Worm (Caenorhabditis elegans) whole organism, L4 larva: Measurements from ENCODE around the gene lpr-2.

ENCODE experiments used
- F10B5.3 ChIP-seq: sonication (generic microtip); optimal IDR thresholded peaks from 2 replicates; lab custom pipeline; 2016; ENCODE audit warnings: mild to moderate bottlenecking, missing genetic modification characterization, missing compliant biosample characterization
- F26F4.8 ChIP-seq: fragments of 200-800 bp; sonication (Bioruptor generic); conservative IDR thresholded peaks from 2 replicates; pipeline ENCODE4 v1.3.6; 2022; ENCODE audit warnings: missing genetic modification characterization, missing compliant biosample characterization
- F37D6.2 ChIP-seq: sonication (generic microtip); optimal IDR thresholded peaks from 2 replicates; lab custom pipeline; 2016; ENCODE audit warnings: mild to moderate bottlenecking, missing genetic modification characterization, missing compliant biosample characterization
- Y5F2A.4 ChIP-seq: fragments of 200-800 bp; sonication (Bioruptor generic); optimal IDR thresholded peaks from 2 replicates; lab custom pipeline; 2018; ENCODE audit warnings: mild to moderate bottlenecking, missing genetic modification characterization, missing compliant biosample characterization
- ZK337.2 ChIP-seq: fragments of 200-800 bp; sonication (Bioruptor generic); IDR thresholded peaks from 2 replicates; pipeline ENCODE4 v1.3.6; 2022; ENCODE audit warnings: missing genetic modification reagents, missing genetic modification characterization, missing compliant biosample characterization
- ceh-44 ChIP-seq: fragments of 200-800 bp; sonication (Bioruptor generic); IDR thresholded peaks from 2 replicates; pipeline ENCODE4 v1.3.6; 2022; ENCODE audit warnings: missing genetic modification reagents, missing genetic modification characterization, missing compliant biosample characterization
- daf-12 ChIP-seq: fragments of 150-350 bp; optimal IDR thresholded peaks from 2 replicates; lab custom pipeline; 2014; ENCODE audit warnings: missing biosample characterization, missing genetic modification reagents, missing genetic modification characterization
- daf-16 ChIP-seq, 3 experiments: sonication (generic microtip); optimal IDR thresholded peaks; 2 replicates each; lab custom pipeline; 2016 to 2017; ENCODE audit warnings: missing genetic modification characterization in 3 of 3, missing genetic modification reagents in 3 of 3, mild to moderate bottlenecking in 2 of 3, missing compliant biosample characterization in 2 of 3, missing biosample characterization in 1 of 3, moderate library complexity in 1 of 3
- daf-8 ChIP-seq: fragments of 200-800 bp; sonication (Bioruptor generic); IDR thresholded peaks from 2 replicates; pipeline ENCODE4 v1.3.6; 2022; ENCODE audit warnings: missing genetic modification characterization, missing compliant biosample characterization
- dmd-9 ChIP-seq: fragments of 200-800 bp; sonication (Bioruptor generic); IDR thresholded peaks from 2 replicates; pipeline ENCODE4 v1.3.6; 2022; ENCODE audit warnings: missing genetic modification reagents, missing genetic modification characterization, missing compliant biosample characterization
- hif-1 ChIP-seq, 2 experiments: sonication (generic microtip); optimal IDR thresholded peaks; 2 replicates each; lab custom pipeline; 2016 to 2017; ENCODE audit warnings: missing compliant biosample characterization in 2 of 2, missing genetic modification characterization in 2 of 2, missing genetic modification reagents in 2 of 2, missing genotype in 2 of 2, mild to moderate bottlenecking in 1 of 2
- jun-1 ChIP-seq: fragments of 150-350 bp; optimal IDR thresholded peaks from 2 replicates; lab custom pipeline; 2014; ENCODE audit warnings: missing biosample characterization, missing genetic modification reagents, missing genetic modification characterization
- lim-7 ChIP-seq: fragments of 200-800 bp; sonication (Bioruptor generic); IDR thresholded peaks from 2 replicates; pipeline ENCODE4 v1.3.6; 2022; ENCODE audit warnings: missing genetic modification characterization, missing compliant biosample characterization
- lin-1 ChIP-seq: fragments of 200-800 bp; sonication (Bioruptor generic); IDR thresholded peaks from 2 replicates; pipeline ENCODE4 v1.3.6; 2022; ENCODE audit warnings: missing genetic modification reagents, missing genetic modification characterization, missing compliant biosample characterization
- lin-13 ChIP-seq: fragments of 150-350 bp; optimal IDR thresholded peaks from 2 replicates; lab custom pipeline; 2014; ENCODE audit warnings: missing biosample characterization, missing genetic modification reagents, missing genetic modification characterization
- lin-39 ChIP-seq: fragments of 150-350 bp; optimal IDR thresholded peaks from 2 replicates; lab custom pipeline; 2014; ENCODE audit warnings: missing biosample characterization, missing genetic modification reagents, missing genetic modification characterization
- mdl-1 ChIP-seq, 2 experiments: fragments of 150-350 bp in 1 of 2; sonication (generic microtip) in 1 of 2; optimal IDR thresholded peaks; 2 replicates each; lab custom pipeline; 2014 to 2017; ENCODE audit warnings: missing biosample characterization in 2 of 2, missing genetic modification characterization in 2 of 2
- nhr-10 ChIP-seq: fragments of 150-350 bp; optimal IDR thresholded peaks from 2 replicates; lab custom pipeline; 2014; ENCODE audit warnings: missing biosample characterization, missing genetic modification characterization
- nhr-102 ChIP-seq: sonication (generic microtip); optimal IDR thresholded peaks from 2 replicates; lab custom pipeline; 2016; ENCODE audit warnings: mild to moderate bottlenecking, missing genetic modification characterization, moderate library complexity, missing compliant biosample characterization
- nhr-111 ChIP-seq: fragments of 200-800 bp; sonication (Bioruptor generic); optimal IDR thresholded peaks from 2 replicates; lab custom pipeline; 2018; ENCODE audit warnings: mild to moderate bottlenecking, missing genetic modification characterization, missing compliant biosample characterization
- nhr-28 ChIP-seq: fragments of 150-350 bp; optimal IDR thresholded peaks from 2 replicates; lab custom pipeline; 2014; ENCODE audit warnings: missing biosample characterization, missing genetic modification characterization
- nhr-6 ChIP-seq: fragments of 150-350 bp; optimal IDR thresholded peaks from 2 replicates; lab custom pipeline; 2014; ENCODE audit warnings: missing biosample characterization, missing genetic modification characterization
- nhr-77 ChIP-seq: fragments of 150-350 bp; optimal IDR thresholded peaks from 2 replicates; lab custom pipeline; 2014; ENCODE audit warnings: missing biosample characterization, missing genetic modification characterization
- php-3 ChIP-seq: fragments of 200-800 bp; sonication (Bioruptor generic); IDR thresholded peaks from 2 replicates; pipeline ENCODE4 v1.3.6; 2022; ENCODE audit warnings: missing genetic modification reagents, missing genetic modification characterization, missing compliant biosample characterization
- pqm-1 ChIP-seq: sonication (generic microtip); optimal IDR thresholded peaks from 2 replicates; lab custom pipeline; 2017; ENCODE audit warnings: missing biosample characterization, missing genetic modification characterization
- rbr-2 ChIP-seq: sonication (generic microtip); optimal IDR thresholded peaks from 2 replicates; lab custom pipeline; 2016; ENCODE audit warnings: missing genotype, missing genetic modification characterization, missing compliant biosample characterization
- skn-1 ChIP-seq: fragments of 150-350 bp; optimal IDR thresholded peaks from 2 replicates; lab custom pipeline; 2014; ENCODE audit warnings: missing biosample characterization, missing genetic modification characterization
- spr-3 ChIP-seq: fragments of 200-800 bp; sonication (Bioruptor generic); optimal IDR thresholded peaks from 2 replicates; lab custom pipeline; 2018; ENCODE audit warnings: mild to moderate bottlenecking, missing genetic modification characterization, missing compliant biosample characterization
- tag-97 ChIP-seq: fragments of 200-800 bp; sonication (Bioruptor generic); IDR thresholded peaks from 2 replicates; pipeline ENCODE4 v1.3.6; 2022; ENCODE audit warnings: missing genetic modification characterization, missing compliant biosample characterization
- unc-130 ChIP-seq: sonication (generic microtip); optimal IDR thresholded peaks from 2 replicates; lab custom pipeline; 2016; ENCODE audit warnings: missing genetic modification reagents, missing genetic modification characterization, missing compliant biosample characterization
- unc-39 ChIP-seq: sonication (generic microtip); optimal IDR thresholded peaks from 2 replicates; lab custom pipeline; 2017; ENCODE audit warnings: missing biosample characterization, missing genetic modification characterization
- unc-62 ChIP-seq, 3 experiments: fragments of 150-350 bp in 1 of 3; sonication (generic microtip); optimal IDR thresholded peaks in 2 of 3; peaks in 1 of 3; 1 replicate in 1 of 3; 2 replicates in 2 of 3; lab custom pipeline; 2014 to 2017; ENCODE audit warnings: missing biosample characterization in 3 of 3, missing genetic modification characterization in 3 of 3, missing genetic modification reagents in 3 of 3, missing genotype in 1 of 3
- vab-7 ChIP-seq: fragments of 200-800 bp; sonication (Bioruptor generic); IDR thresholded peaks from 2 replicates; pipeline ENCODE4 v1.3.6; 2022; ENCODE audit warnings: missing genetic modification reagents, missing genetic modification characterization, missing compliant biosample characterization
- zag-1 ChIP-seq: fragments of 150-350 bp; optimal IDR thresholded peaks from 2 replicates; lab custom pipeline; 2014; ENCODE audit warnings: missing biosample characterization, missing genetic modification characterization
- zip-11 ChIP-seq: fragments of 200-800 bp; sonication (Bioruptor generic); IDR thresholded peaks from 2 replicates; pipeline ENCODE4 v1.3.6; 2022; ENCODE audit warnings: missing genetic modification characterization, missing compliant biosample characterization

lpr-2 gene

DNA sequence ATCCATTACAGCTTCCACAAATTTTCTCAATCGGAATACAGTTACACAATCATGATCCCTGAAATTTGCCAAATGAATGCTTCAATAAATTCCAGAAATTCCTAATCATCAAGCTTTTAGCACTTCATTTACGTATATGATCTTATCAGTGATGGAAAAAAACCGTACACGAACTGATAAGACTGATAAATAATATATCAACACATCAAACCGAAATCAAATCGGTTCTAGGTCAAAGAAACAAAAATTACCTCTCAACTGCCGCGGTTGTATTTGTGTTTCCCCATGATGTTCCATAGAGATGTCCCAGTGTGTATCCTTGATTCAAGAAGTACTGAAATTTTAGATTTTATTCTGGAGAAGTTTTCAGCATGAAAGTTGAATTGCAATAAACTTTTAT, 8.0 kb upstream of the lpr-2 start (continued):
- TF ChIP-seq F26F4.8 (GFP tag; lab: Robert Waterston, UW) (no peak), F10B5.3 (tag; lab: Kevin White, UChicago) (no peak), unc-130 (GFP tag; lab: Kevin White, UChicago) (no peak), rbr-2 (tag; lab: Kevin White, UChicago) (no peak), zag-1 (no peak), skn-1 (tag; lab: Kevin White, UChicago) (no peak), php-3 (GFP tag; lab: Robert Waterston, UW) (no peak), ZK337.2 (GFP tag; lab: Robert Waterston, UW) (no peak)

DNA sequence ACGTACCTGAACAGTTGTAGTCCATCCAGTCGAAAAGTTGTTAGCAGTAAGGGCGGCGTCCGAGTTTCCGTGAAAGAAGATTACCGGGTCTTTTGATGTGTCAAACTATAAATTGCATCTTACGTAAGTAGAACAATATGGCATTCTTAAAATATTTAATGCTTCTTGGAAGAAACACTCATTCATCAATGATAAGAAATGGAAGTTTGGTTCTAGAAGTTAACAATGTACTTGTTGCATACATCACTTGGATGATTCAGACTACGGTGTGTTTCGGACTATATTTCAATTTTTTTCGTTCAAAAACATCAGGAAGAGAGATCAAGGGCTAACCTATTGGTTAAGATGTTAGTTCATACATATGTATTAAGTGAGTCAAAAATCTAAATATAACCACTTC, 6.9 kb upstream of the lpr-2 start:
- TF ChIP-seq nhr-77 (tag; lab: Kevin White, UChicago): no peak
- TF ChIP-seq lim-7 (GFP tag; lab: Robert Waterston, UW): no peak
- no peak for TF ChIP-seq nhr-28 (tag; lab: Kevin White, UChicago)
- no peak for TF ChIP-seq hif-1 (tag; optimal IDR thresholded peaks at IDR 0.05; lab: Kevin White, UChicago)
- TF ChIP-seq dmd-9: no peak
- TF ChIP-seq nhr-102 (tag; lab: Kevin White, UChicago): no peak
- TF ChIP-seq daf-8 (GFP tag; lab: Robert Waterston, UW): no peak
- TF ChIP-seq lin-1: no peak
- TF ChIP-seq nhr-6 (tag; lab: Kevin White, UChicago): no peak
- no peak for TF ChIP-seq nhr-10 (tag; lab: Kevin White, UChicago)
- no peak for TF ChIP-seq Y5F2A.4
- no peak for TF ChIP-seq vab-7 (GFP tag; lab: Robert Waterston, UW)
- TF ChIP-seq spr-3 (GFP tag; lab: Kevin White, UChicago): no peak
- no peak for TF ChIP-seq F37D6.2 (tag; lab: Kevin White, UChicago)
- no peak for TF ChIP-seq jun-1 (tag; lab: Kevin White, UChicago)
- no peak for TF ChIP-seq tag-97 (GFP tag; lab: Robert Waterston, UW)
- no peak for TF ChIP-seq daf-12

DNA sequence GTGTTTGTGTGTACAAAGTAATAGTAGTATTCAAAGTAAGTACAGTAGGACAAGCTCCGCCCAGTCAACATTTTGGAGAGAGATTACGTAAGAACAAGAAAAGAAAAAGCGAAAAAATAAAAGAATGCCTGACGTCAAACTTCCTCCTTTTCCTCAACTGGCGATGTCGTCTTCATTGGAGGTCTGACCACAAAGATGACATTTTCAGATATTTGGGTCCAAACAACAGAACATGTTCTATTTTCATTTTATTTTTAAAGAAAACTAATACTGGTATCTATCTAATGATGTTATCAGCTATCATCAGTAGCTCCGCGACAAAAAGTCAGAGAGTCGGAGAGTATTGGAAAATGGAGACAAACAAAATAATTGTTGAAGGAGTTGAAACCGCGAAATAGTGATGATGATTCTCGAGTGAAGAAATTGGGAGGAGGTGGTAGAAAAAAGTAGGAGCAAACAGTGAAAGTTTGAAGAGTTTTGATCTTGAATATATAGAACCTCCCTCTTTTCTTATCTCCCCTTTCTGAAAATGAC, 5.3 kb upstream of the lpr-2 start, which contains the start of gene lips-5:
lips-5 (minus strand) TSS at position 51 of the 534 bp plus-strand sequence.
- no peak for TF ChIP-seq tag-97 (GFP tag; lab: Robert Waterston, UW)
- TF ChIP-seq nhr-77 (tag; lab: Kevin White, UChicago): peak; percentile 11
- TF ChIP-seq pqm-1 (tag; lab: Kevin White, UChicago): peak; percentile 66
- TF ChIP-seq lin-39 (tag; lab: Kevin White, UChicago): no peak
- TF ChIP-seq unc-62 (GFP tag; optimal IDR thresholded peaks at IDR 0.05 in 1 of 2; lab: Kevin White, UChicago): no peak
- no peak for TF ChIP-seq unc-62 (tag; optimal IDR thresholded peaks at IDR 0.05; lab: Kevin White, UChicago)
- no peak for TF ChIP-seq nhr-111 (GFP tag; lab: Kevin White, UChicago)
- no peak for TF ChIP-seq unc-39 (tag; lab: Kevin White, UChicago)
- no peak for TF ChIP-seq lin-13 (GFP tag; lab: Kevin White, UChicago)
- peak; percentile 47 for TF ChIP-seq nhr-28 (tag; lab: Kevin White, UChicago)
- TF ChIP-seq skn-1 (tag; lab: Kevin White, UChicago): no peak
- TF ChIP-seq ceh-44 (GFP tag; lab: Robert Waterston, UW): no peak
- TF ChIP-seq mdl-1 (tag; optimal IDR thresholded peaks at IDR 0.05; lab: Kevin White, UChicago): no peak
- no peak for TF ChIP-seq daf-12
- TF ChIP-seq zip-11 (GFP tag; lab: Robert Waterston, UW): no peak
- no peak for TF ChIP-seq nhr-102 (tag; lab: Kevin White, UChicago)
- TF ChIP-seq daf-16 (GFP tag; optimal IDR thresholded peaks at IDR 0.05; lab: Kevin White, UChicago): no peak
- peak; percentile 70 for TF ChIP-seq daf-16 (tag; optimal IDR thresholded peaks at IDR 0.05; lab: Kevin White, UChicago)
